Worm (Caenorhabditis elegans) whole organism, L4 larva: ENCODE measurements around the gene B0348.1.

Experiments used
- aha-1 ChIP-seq: fragments of 150-350 bp; peaks from one replicate; lab custom pipeline; 2014; ENCODE audit warnings: missing biosample characterization, missing genetic modification characterization
- fkh-10 ChIP-seq: fragments of 150-350 bp; optimal IDR thresholded peaks from 2 replicates; lab custom pipeline; 2014; ENCODE audit warnings: missing biosample characterization, missing genetic modification reagents, missing genetic modification characterization
- mdl-1 ChIP-seq, 2 experiments: fragments of 150-350 bp in 1 of 2; sonication (generic microtip) in 1 of 2; optimal IDR thresholded peaks; 2 replicates each; lab custom pipeline; 2014 to 2017; ENCODE audit warnings: missing biosample characterization in 2 of 2, missing genetic modification characterization in 2 of 2
- mxl-2 ChIP-seq: fragments of 200-800 bp; sonication (Bioruptor generic); conservative IDR thresholded peaks from 2 replicates; pipeline ENCODE4 v1.3.6; 2022; ENCODE audit warnings: missing genetic modification reagents, missing genetic modification characterization, missing compliant biosample characterization
- pha-4 ChIP-seq, 2 experiments: fragments of 150-350 bp in 1 of 2; fragments of 200-800 bp in 1 of 2; sonication (Bioruptor generic) in 1 of 2; IDR thresholded peaks in 1 of 2; optimal IDR thresholded peaks in 1 of 2; 2 replicates each; pipeline versions ENCODE4 v1.3.6 to Lab custom; 2014 to 2022; ENCODE audit warnings: missing genetic modification characterization in 2 of 2, missing genetic modification reagents in 2 of 2, missing biosample characterization in 1 of 2, missing compliant biosample characterization in 1 of 2
- snpc-4 ChIP-seq: fragments of 150-350 bp; optimal IDR thresholded peaks from 2 replicates; lab custom pipeline; 2014; ENCODE audit warnings: missing biosample characterization, missing genetic modification characterization
- unc-62 ChIP-seq, 3 experiments: fragments of 150-350 bp in 1 of 3; sonication (generic microtip); optimal IDR thresholded peaks in 2 of 3; peaks in 1 of 3; 1 replicate in 1 of 3; 2 replicates in 2 of 3; lab custom pipeline; 2014 to 2017; ENCODE audit warnings: missing biosample characterization in 3 of 3, missing genetic modification characterization in 3 of 3, missing genetic modification reagents in 3 of 3, missing genotype in 1 of 3
- zag-1 ChIP-seq: fragments of 150-350 bp; optimal IDR thresholded peaks from 2 replicates; lab custom pipeline; 2014; ENCODE audit warnings: missing biosample characterization, missing genetic modification characterization
- ztf-11 ChIP-seq: fragments of 150-350 bp; optimal IDR thresholded peaks from 2 replicates; lab custom pipeline; 2014; ENCODE audit warnings: missing biosample characterization, missing genetic modification characterization

ce11 chrV:63887-64286 lies 15.2 kb downstream of the B0348.1 start:
- TF ChIP-seq aha-1 (tag; lab: Kevin White, UChicago): peak; percentile 25
- no peak for TF ChIP-seq fkh-10 (GFP tag; lab: Kevin White, UChicago)
- no peak for TF ChIP-seq snpc-4 (tag; lab: Kevin White, UChicago)
- TF ChIP-seq ztf-11: no peak
- no peak for TF ChIP-seq unc-62 (GFP tag; optimal IDR thresholded peaks at IDR 0.05 in 1 of 2; lab: Kevin White, UChicago)
- no peak for TF ChIP-seq unc-62 (tag; optimal IDR thresholded peaks at IDR 0.05; lab: Kevin White, UChicago)
- 0 out of 2 replicates have a peak, but pooled peaks have one; percentile 6 for TF ChIP-seq pha-4 (GFP tag; IDR thresholded peaks at IDR 0.05; lab: Robert Waterston, UW)
- TF ChIP-seq pha-4 (tag; optimal IDR thresholded peaks at IDR 0.05; lab: Kevin White, UChicago): no peak
- TF ChIP-seq mdl-1 (tag; optimal IDR thresholded peaks at IDR 0.05; lab: Kevin White, UChicago): no peak
- TF ChIP-seq zag-1 (tag; lab: Kevin White, UChicago): no peak
- TF ChIP-seq mxl-2 (GFP tag; lab: Robert Waterston, UW): no peak
